Fruit fly (Drosophila melanogaster) whole organism, prepupa: ENCODE measurements around the gene Nse1.
A peak's percentile ranks its signal among the peaks of the same experiment; 100 is the strongest.

Experiments
- Blimp-1 ChIP-seq: fragments of 200-800 bp; sonication (Bioruptor generic); optimal IDR thresholded peaks from 3 replicates; lab custom pipeline; 2017; ENCODE audit warnings: missing biosample characterization, missing genetic modification characterization, mild to moderate bottlenecking, moderate library complexity, missing genetic modification reagents
- CG10631 ChIP-seq: fragments of 200-800 bp; sonication (Bioruptor generic); optimal IDR thresholded peaks from 2 replicates; lab custom pipeline; 2016; ENCODE audit warnings: missing biosample characterization, missing genetic modification characterization
- CG10669 ChIP-seq: fragments of 200-800 bp; sonication (Bioruptor generic); optimal IDR thresholded peaks from 3 replicates; lab custom pipeline; 2018; ENCODE audit warnings: missing biosample characterization, mild to moderate bottlenecking, missing genetic modification characterization, moderate library complexity
- CG11294 ChIP-seq: fragments of 200-800 bp; sonication (Bioruptor generic); IDR thresholded peaks from 2 replicates; pipeline ENCODE4 v1.3.6; 2022; ENCODE audit warnings: missing biosample characterization, missing genetic modification characterization
- CG11762 ChIP-seq: fragments of 200-800 bp; sonication (Bioruptor generic); optimal IDR thresholded peaks from 3 replicates; lab custom pipeline; 2016; ENCODE audit warnings: missing biosample characterization, missing genetic modification characterization; ENCODE audit not compliant: insufficient read depth
- CG11902 ChIP-seq: fragments of 200-800 bp; sonication (Bioruptor generic); optimal IDR thresholded peaks from 3 replicates; lab custom pipeline; 2016; ENCODE audit warnings: missing biosample characterization, missing genetic modification characterization
- CG1621 ChIP-seq: fragments of 200-800 bp; sonication (Bioruptor generic); optimal IDR thresholded peaks from 3 replicates; lab custom pipeline; 2018; ENCODE audit warnings: missing biosample characterization, mild to moderate bottlenecking, missing genetic modification characterization
- CG16779 ChIP-seq: fragments of 200-800 bp; sonication (Bioruptor generic); optimal IDR thresholded peaks from 3 replicates; lab custom pipeline; 2017; ENCODE audit warnings: missing biosample characterization, mild to moderate bottlenecking, missing genetic modification characterization
- CG32006 ChIP-seq: fragments of 200-800 bp; sonication (Bioruptor generic); optimal IDR thresholded peaks from 3 replicates; lab custom pipeline; 2017; ENCODE audit warnings: missing biosample characterization, mild to moderate bottlenecking, missing genetic modification characterization
- CG34406 ChIP-seq: fragments of 200-800 bp; sonication (Bioruptor generic); optimal IDR thresholded peaks from 3 replicates; lab custom pipeline; 2016; ENCODE audit warnings: missing biosample characterization, missing genetic modification characterization
- CG3919 ChIP-seq: fragments of 200-800 bp; sonication (Bioruptor generic); optimal IDR thresholded peaks from 3 replicates; lab custom pipeline; 2016; ENCODE audit warnings: missing biosample characterization, missing genetic modification characterization
- CG6276 ChIP-seq: fragments of 200-800 bp; sonication (Bioruptor generic); optimal IDR thresholded peaks from 2 replicates; lab custom pipeline; 2017; ENCODE audit warnings: missing biosample characterization, mild to moderate bottlenecking, missing genetic modification characterization
- CG6792 ChIP-seq: fragments of 200-800 bp; sonication (Bioruptor generic); optimal IDR thresholded peaks from 3 replicates; lab custom pipeline; 2016; ENCODE audit warnings: missing biosample characterization, missing genetic modification characterization
- CG6808 ChIP-seq: fragments of 200-800 bp; sonication (Bioruptor generic); optimal IDR thresholded peaks from 3 replicates; lab custom pipeline; 2017; ENCODE audit warnings: missing biosample characterization, missing genetic modification characterization, mild to moderate bottlenecking, moderate library complexity, missing genetic modification reagents
- CG6854 ChIP-seq: fragments of 200-800 bp; sonication (Bioruptor generic); optimal IDR thresholded peaks from 2 replicates; lab custom pipeline; 2017; ENCODE audit warnings: missing biosample characterization, mild to moderate bottlenecking, missing genetic modification characterization
- CG8119 ChIP-seq: fragments of 200-800 bp; sonication (Bioruptor generic); IDR thresholded peaks from 3 replicates; pipeline ENCODE4 v1.3.6; 2022; ENCODE audit warnings: missing biosample characterization, missing genetic modification characterization
- CG8319 ChIP-seq: fragments of 200-800 bp; sonication (Bioruptor generic); optimal IDR thresholded peaks from 3 replicates; lab custom pipeline; 2016; ENCODE audit warnings: missing biosample characterization, missing genetic modification characterization
- CG8632 ChIP-seq: fragments of 200-800 bp; sonication (Bioruptor generic); optimal IDR thresholded peaks from 3 replicates; lab custom pipeline; 2016; ENCODE audit warnings: missing biosample characterization, missing genetic modification characterization
- Eip75B ChIP-seq: fragments of 200-800 bp; sonication (Bioruptor generic); optimal IDR thresholded peaks from 3 replicates; lab custom pipeline; 2016; ENCODE audit warnings: missing biosample characterization, missing genetic modification characterization
- Eip78C ChIP-seq: fragments of 200-800 bp; sonication (Bioruptor generic); peaks from one replicate; lab custom pipeline; 2016; ENCODE audit warnings: missing biosample characterization, missing genetic modification characterization
- Eip93F ChIP-seq: fragments of 200-800 bp; sonication (Bioruptor generic); optimal IDR thresholded peaks from 2 replicates; lab custom pipeline; 2016; ENCODE audit warnings: missing biosample characterization, mild to moderate bottlenecking, missing genetic modification characterization
- Ets21C ChIP-seq: fragments of 200-800 bp; sonication (Bioruptor generic); optimal IDR thresholded peaks from 3 replicates; lab custom pipeline; 2016; ENCODE audit warnings: missing biosample characterization, missing genetic modification characterization
- Ets96B ChIP-seq: fragments of 200-800 bp; optimal IDR thresholded peaks from 2 replicates; lab custom pipeline; 2019; ENCODE audit warnings: missing biosample characterization, mild to moderate bottlenecking, missing genetic modification characterization, moderate library complexity
- Gug ChIP-seq: fragments of 200-800 bp; sonication (Bioruptor generic); IDR thresholded peaks from 2 replicates; pipeline ENCODE4 v1.3.6; 2022; ENCODE audit warnings: missing biosample characterization, missing genetic modification characterization
- Hr4 ChIP-seq: fragments of 200-800 bp; sonication (Bioruptor generic); optimal IDR thresholded peaks from 3 replicates; lab custom pipeline; 2016; ENCODE audit warnings: missing biosample characterization, missing genetic modification characterization
- Lpt ChIP-seq: fragments of 200-800 bp; sonication (Bioruptor generic); optimal IDR thresholded peaks from 3 replicates; lab custom pipeline; 2016; ENCODE audit warnings: missing biosample characterization, missing genetic modification characterization
- OdsH ChIP-seq: fragments of 200-800 bp; sonication (Bioruptor generic); optimal IDR thresholded peaks from 3 replicates; lab custom pipeline; 2016; ENCODE audit warnings: missing biosample characterization, missing genetic modification characterization
- Sox15 ChIP-seq: fragments of 200-800 bp; sonication (Bioruptor generic); optimal IDR thresholded peaks from 3 replicates; lab custom pipeline; 2016; ENCODE audit warnings: missing biosample characterization, missing genetic modification characterization
- cyc ChIP-seq: fragments of 200-800 bp; sonication (Bioruptor generic); optimal IDR thresholded peaks from 3 replicates; lab custom pipeline; 2016; ENCODE audit warnings: missing biosample characterization, missing genetic modification characterization
- dac ChIP-seq: fragments of 200-800 bp; sonication (Bioruptor generic); optimal IDR thresholded peaks from 2 replicates; lab custom pipeline; 2017; ENCODE audit warnings: missing biosample characterization, mild to moderate bottlenecking, missing genetic modification characterization
- esn ChIP-seq: fragments of 200-800 bp; sonication (Bioruptor generic); optimal IDR thresholded peaks from 2 replicates; lab custom pipeline; 2016; ENCODE audit warnings: missing biosample characterization, mild to moderate bottlenecking, missing genetic modification characterization, moderate library complexity
- fd59A ChIP-seq: fragments of 200-800 bp; sonication (Bioruptor generic); optimal IDR thresholded peaks from 2 replicates; lab custom pipeline; 2017; ENCODE audit warnings: missing biosample characterization, mild to moderate bottlenecking, missing genetic modification characterization, missing genetic modification reagents
- fkh ChIP-seq: fragments of 200-800 bp; sonication (Bioruptor generic); optimal IDR thresholded peaks from 3 replicates; lab custom pipeline; 2017; ENCODE audit warnings: missing biosample characterization, mild to moderate bottlenecking, missing genetic modification characterization, moderate library complexity
- lz ChIP-seq: fragments of 200-800 bp; sonication (Bioruptor generic); optimal IDR thresholded peaks from 3 replicates; lab custom pipeline; 2016; ENCODE audit warnings: missing biosample characterization, missing genetic modification characterization
- net ChIP-seq: fragments of 200-800 bp; sonication (Bioruptor generic); optimal IDR thresholded peaks from 3 replicates; lab custom pipeline; 2016; ENCODE audit warnings: missing biosample characterization, missing genetic modification characterization
- salr ChIP-seq, 2 experiments: fragments of 200-800 bp; sonication (Bioruptor generic); optimal IDR thresholded peaks; 3 replicates each; lab custom pipeline; 2016 to 2018; ENCODE audit warnings: missing biosample characterization in 2 of 2, missing genetic modification characterization in 2 of 2, mild to moderate bottlenecking in 1 of 2
- spab ChIP-seq: fragments of 200-800 bp; sonication (Bioruptor generic); optimal IDR thresholded peaks from 2 replicates; lab custom pipeline; 2017; ENCODE audit warnings: missing biosample characterization, mild to moderate bottlenecking, missing genetic modification characterization, missing genetic modification reagents
- svp ChIP-seq: fragments of 200-800 bp; sonication (Bioruptor generic); peaks from one replicate; lab custom pipeline; 2016; ENCODE audit warnings: missing biosample characterization, missing genetic modification characterization
- vri ChIP-seq: fragments of 200-800 bp; sonication (Bioruptor generic); optimal IDR thresholded peaks from 3 replicates; lab custom pipeline; 2016; ENCODE audit warnings: missing biosample characterization, mild to moderate bottlenecking, missing genetic modification characterization

Nse1 gene

DNA sequence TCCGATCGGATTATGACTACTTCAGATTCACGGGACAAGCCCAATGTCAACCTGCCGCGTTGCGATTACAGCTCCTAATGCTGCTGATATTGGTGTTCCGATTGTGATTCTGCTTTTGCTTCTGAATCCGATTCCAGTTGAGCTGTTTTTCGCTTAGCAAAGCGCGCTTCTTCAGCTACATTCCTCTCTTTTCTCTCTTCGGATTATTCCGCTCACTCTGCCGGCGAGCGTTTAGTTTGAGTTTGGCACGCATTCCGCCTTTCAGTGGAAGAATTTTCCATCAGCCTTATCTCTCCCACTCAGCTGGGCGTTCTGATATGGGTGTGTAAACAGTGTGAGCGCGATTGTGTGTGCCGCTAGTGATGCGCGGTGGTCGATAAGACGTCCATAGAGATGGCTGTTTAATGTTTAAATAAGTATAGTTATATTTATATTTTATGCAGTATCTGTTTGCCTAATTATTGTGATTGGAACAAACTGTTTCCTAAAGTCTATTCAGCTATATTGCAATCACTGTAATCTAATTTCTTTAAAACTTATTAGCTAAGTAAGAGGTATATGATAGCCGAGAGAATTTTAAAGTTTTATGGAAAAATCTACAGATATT, 9.6 kb downstream of the Nse1 start, which contains the start of gene Galt (continued):
- TF ChIP-seq salr (GFP tag; optimal IDR thresholded peaks at IDR 0.05; lab: Kevin White, UChicago) (no peak), lz (GFP tag; lab: Kevin White, UChicago) (peak; percentile 49), CG10631 (GFP tag; lab: Kevin White, UChicago) (peak; percentile 66), esn (GFP tag; lab: Kevin White, UChicago) (peak; percentile 67), Sox15 (GFP tag; lab: Kevin White, UChicago) (no peak), CG11902 (GFP tag; lab: Kevin White, UChicago) (no peak), CG6808 (no peak), Blimp-1 (GFP tag; lab: Kevin White, UChicago) (no peak), CG16779 (peak; percentile 37), Ets96B (tag; lab: Kevin White, UChicago) (peak; percentile 42), CG34406 (GFP tag; lab: Kevin White, UChicago) (peak; percentile 34), dac (no peak), CG8119 (GFP tag; lab: Robert Waterston, UW) (peak; percentile 23; the same call in 2 of the 3 replicates), OdsH (GFP tag; lab: Kevin White, UChicago) (no peak), CG6792 (GFP tag; lab: Kevin White, UChicago) (peak; percentile 36), CG8632 (GFP tag; lab: Kevin White, UChicago) (peak; percentile 35), CG8319 (GFP tag; lab: Kevin White, UChicago) (no peak), CG10669 (GFP tag; lab: Kevin White, UChicago) (no peak), Gug (GFP tag; lab: Robert Waterston, UW) (no peak), cyc (GFP tag; lab: Kevin White, UChicago) (peak; percentile 9), fkh (GFP tag; lab: Kevin White, UChicago) (peak; percentile 98), CG3919 (GFP tag; lab: Kevin White, UChicago) (no peak), Ets21C (GFP tag; lab: Kevin White, UChicago) (no peak), CG6276 (no peak), fd59A (GFP tag; lab: Kevin White, UChicago) (no peak), Eip75B (peak; percentile 42), Hr4 (GFP tag; lab: Kevin White, UChicago) (no peak), spab (GFP tag; lab: Kevin White, UChicago) (no peak), CG11762 (GFP tag; lab: Kevin White, UChicago) (no peak), Lpt (GFP tag; lab: Kevin White, UChicago) (no peak), CG11294 (GFP tag; lab: Robert Waterston, UW) (no peak), CG32006 (GFP tag; lab: Kevin White, UChicago) (no peak), CG6854 (GFP tag; lab: Kevin White, UChicago) (peak; percentile 86), CG1621 (tag; lab: Kevin White, UChicago) (no peak)

DNA sequence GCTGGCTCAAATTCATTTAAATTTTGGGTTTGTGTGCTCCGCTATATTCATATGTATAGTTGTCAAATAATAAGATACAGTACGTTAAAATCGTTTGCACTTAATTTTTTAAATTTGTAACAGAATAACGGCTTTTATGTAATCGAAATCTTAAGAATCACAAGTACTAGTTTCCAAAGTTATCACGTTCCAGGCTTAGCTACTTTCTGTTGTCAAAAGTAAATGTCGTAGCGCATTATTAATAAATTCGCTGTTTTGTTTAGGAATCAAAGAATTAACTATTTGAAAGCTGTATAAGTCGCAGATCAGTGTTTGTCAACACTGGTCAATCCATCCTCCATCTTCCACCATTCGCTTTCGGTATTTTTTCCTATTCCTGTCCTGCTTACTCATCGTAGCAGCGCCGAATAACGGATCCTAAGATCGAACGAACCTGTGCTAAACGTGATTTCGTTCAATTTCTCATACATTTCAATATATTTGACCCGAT, 13.8 kb downstream of the Nse1 start, which contains the start of the genes CG13771, CG34310 and cup:
Gene CG13771, minus strand, starts transcription at position 51 of the 490 bp plus-strand sequence.
Gene CG34310, plus strand, starts transcription at position 103 of the 490 bp plus-strand sequence.
Gene cup, plus strand, starts transcription at position 103 of the 490 bp plus-strand sequence.
- no peak for TF ChIP-seq Ets21C (GFP tag; lab: Kevin White, UChicago)
- TF ChIP-seq Eip78C (GFP tag; lab: Kevin White, UChicago), result peak; percentile 54

DNA sequence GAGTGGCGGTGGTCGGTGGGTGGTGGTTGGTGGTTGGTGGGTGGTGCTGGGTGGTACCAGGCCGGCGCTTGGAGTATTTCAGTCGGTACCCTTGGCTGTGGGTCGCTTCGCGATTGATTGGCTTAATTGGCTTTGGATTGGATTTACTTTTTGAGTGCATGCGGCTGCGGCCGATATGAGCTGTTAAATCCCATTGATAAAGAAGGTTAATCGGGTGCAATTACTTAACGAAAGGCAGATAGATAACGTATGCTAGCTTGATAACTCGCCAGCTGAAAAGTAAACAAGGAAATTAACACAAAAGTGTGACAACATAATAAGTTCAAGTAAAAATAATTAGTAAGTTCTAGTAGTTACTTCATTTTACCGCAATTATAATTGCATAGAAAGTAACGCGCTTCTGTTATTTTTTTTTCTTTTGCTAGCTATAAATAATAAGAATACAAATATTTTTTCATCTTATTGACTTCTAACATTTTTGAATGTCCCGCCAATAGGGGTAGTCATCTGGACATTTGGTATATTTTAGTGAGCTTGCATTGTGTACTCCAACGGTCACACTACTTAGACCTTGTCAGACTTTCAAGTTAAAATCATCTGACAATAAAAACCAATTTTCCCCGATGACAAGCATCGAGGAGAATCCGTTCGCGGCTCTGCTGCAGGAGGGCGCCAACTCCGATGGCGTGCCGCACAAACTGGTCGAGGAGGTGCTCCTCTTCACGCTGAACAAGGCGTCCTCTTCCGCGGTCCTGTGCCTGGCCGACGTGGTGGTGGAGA, 19.3 kb downstream of the Nse1 start, which contains the start of the genes CG31636 and Ube4A:
Gene CG31636, minus strand, starts transcription at position 184 of the 780 bp plus-strand sequence.
Gene Ube4A, plus strand, starts transcription at position 549 of the 780 bp plus-strand sequence.
- TF ChIP-seq Ets21C (GFP tag; lab: Kevin White, UChicago), result no peak
- peak; percentile 82 for TF ChIP-seq vri (GFP tag; lab: Kevin White, UChicago)
- peak; percentile 100 for TF ChIP-seq svp (GFP tag; lab: Kevin White, UChicago)
- no peak for TF ChIP-seq net (GFP tag; lab: Kevin White, UChicago)
- TF ChIP-seq Eip93F (GFP tag; lab: Kevin White, UChicago), result no peak
- no peak for TF ChIP-seq CG6792 (GFP tag; lab: Kevin White, UChicago)
